Worm (Caenorhabditis elegans) whole organism, young adult: ENCODE data around the gene twk-10.

Experiments
- B0261.1 ChIP-seq: sonication (generic microtip); optimal IDR thresholded peaks from 2 replicates; lab custom pipeline; 2016; ENCODE audit warnings: mild to moderate bottlenecking, missing genetic modification characterization, moderate library complexity, missing compliant biosample characterization
- B0336.3 ChIP-seq: fragments of 200-800 bp; sonication (Bioruptor generic); IDR thresholded peaks from 2 replicates; pipeline ENCODE4 v1.3.6; 2022; ENCODE audit warnings: missing genetic modification characterization, missing compliant biosample characterization
- F23B12.7 ChIP-seq: sonication (generic microtip); optimal IDR thresholded peaks from 2 replicates; lab custom pipeline; 2017; ENCODE audit warnings: missing genetic modification characterization, mild to moderate bottlenecking, missing compliant biosample characterization, antibody characterized with exemption, moderate library complexity; ENCODE audit not compliant: insufficient read depth
- F37B4.10 ChIP-seq: fragments of 200-800 bp; sonication (Bioruptor generic); IDR thresholded peaks from 2 replicates; pipeline ENCODE4 v1.3.6; 2022; ENCODE audit warnings: missing genetic modification characterization, missing compliant biosample characterization
- K11D2.4 ChIP-seq: fragments of 200-800 bp; sonication (Bioruptor generic); IDR thresholded peaks from 2 replicates; pipeline ENCODE4 v1.3.6; 2022; ENCODE audit warnings: missing genetic modification reagents, missing genetic modification characterization, missing compliant biosample characterization
- K12H6.12 ChIP-seq: fragments of 200-800 bp; sonication (Bioruptor generic); optimal IDR thresholded peaks from 2 replicates; lab custom pipeline; 2018; ENCODE audit warnings: mild to moderate bottlenecking, missing genetic modification characterization, missing compliant biosample characterization
- Y95B8A.8 ChIP-seq: fragments of 200-800 bp; sonication (Bioruptor generic); IDR thresholded peaks from 2 replicates; pipeline ENCODE4 v1.3.6; 2022; ENCODE audit warnings: missing genetic modification reagents, missing genetic modification characterization, missing compliant biosample characterization
- attf-5 ChIP-seq: fragments of 200-800 bp; sonication (Bioruptor generic); optimal IDR thresholded peaks from 2 replicates; lab custom pipeline; 2018; ENCODE audit warnings: mild to moderate bottlenecking, missing genetic modification characterization, missing compliant biosample characterization
- bed-2 ChIP-seq: fragments of 200-800 bp; sonication (Bioruptor generic); IDR thresholded peaks from 2 replicates; pipeline ENCODE4 v1.3.6; 2022; ENCODE audit warnings: missing genetic modification reagents, missing genetic modification characterization, missing compliant biosample characterization
- ceh-100 ChIP-seq: fragments of 200-800 bp; sonication (Bioruptor generic); IDR thresholded peaks from 2 replicates; pipeline ENCODE4 v1.3.6; 2022; ENCODE audit warnings: missing genetic modification reagents, missing genetic modification characterization, missing compliant biosample characterization
- ceh-40 ChIP-seq: fragments of 200-800 bp; sonication (Bioruptor generic); IDR thresholded peaks from 2 replicates; pipeline ENCODE4 v1.3.6; 2022; ENCODE audit warnings: missing genetic modification characterization, missing compliant biosample characterization
- ceh-58 ChIP-seq: fragments of 200-800 bp; sonication (Bioruptor generic); IDR thresholded peaks from 2 replicates; pipeline ENCODE4 v1.3.6; 2022; ENCODE audit warnings: missing genetic modification characterization, missing compliant biosample characterization
- dox-1 ChIP-seq: fragments of 200-800 bp; sonication (Bioruptor generic); IDR thresholded peaks from 2 replicates; pipeline ENCODE4 v1.3.6; 2022; ENCODE audit warnings: missing genetic modification reagents, missing genetic modification characterization, missing compliant biosample characterization
- egl-18 ChIP-seq: fragments of 200-800 bp; sonication (Bioruptor generic); IDR thresholded peaks from 2 replicates; pipeline ENCODE4 v1.3.6; 2022; ENCODE audit warnings: missing genetic modification reagents, missing genetic modification characterization, missing compliant biosample characterization
- gei-17 ChIP-seq: fragments of 200-800 bp; sonication (Bioruptor generic); optimal IDR thresholded peaks from 2 replicates; lab custom pipeline; 2018; ENCODE audit warnings: mild to moderate bottlenecking, missing genetic modification characterization, missing compliant biosample characterization
- hlh-12 ChIP-seq: sonication (generic microtip); optimal IDR thresholded peaks from 2 replicates; lab custom pipeline; 2016; ENCODE audit warnings: missing genetic modification characterization, missing compliant biosample characterization
- hlh-26 ChIP-seq: fragments of 200-800 bp; sonication (Bioruptor generic); conservative IDR thresholded peaks from 2 replicates; pipeline ENCODE4 v1.3.6; 2022; ENCODE audit warnings: missing genetic modification reagents, missing genetic modification characterization, missing compliant biosample characterization
- hmg-1.2 ChIP-seq: fragments of 200-800 bp; sonication (Bioruptor generic); IDR thresholded peaks from 2 replicates; pipeline ENCODE4 v1.3.6; 2022; ENCODE audit warnings: missing genetic modification reagents, missing genetic modification characterization, missing compliant biosample characterization
- hmg-20 ChIP-seq: fragments of 200-800 bp; sonication (Bioruptor generic); IDR thresholded peaks from 2 replicates; pipeline ENCODE4 v1.3.6; 2022; ENCODE audit warnings: missing genetic modification reagents, missing genetic modification characterization, missing compliant biosample characterization
- lag-1 ChIP-seq: fragments of 200-800 bp; sonication (Bioruptor generic); IDR thresholded peaks from 2 replicates; pipeline ENCODE4 v1.3.6; 2022; ENCODE audit warnings: missing genetic modification reagents, missing genetic modification characterization, missing compliant biosample characterization
- lin-26 ChIP-seq: fragments of 200-800 bp; sonication (Bioruptor generic); IDR thresholded peaks from 2 replicates; pipeline ENCODE4 v1.3.6; 2022; ENCODE audit warnings: missing genetic modification reagents, missing genetic modification characterization, missing compliant biosample characterization
- lin-35 ChIP-seq, 3 experiments: fragments of 150-350 bp in 2 of 3; sonication (generic microtip) in 1 of 3; optimal IDR thresholded peaks; 2 replicates each; lab custom pipeline; 2014 to 2018; ENCODE audit warnings: missing biosample characterization in 3 of 3, missing genetic modification characterization in 3 of 3, missing genetic modification reagents in 3 of 3
- lin-40 ChIP-seq: sonication (generic microtip); optimal IDR thresholded peaks from 2 replicates; lab custom pipeline; 2016; ENCODE audit warnings: missing genetic modification characterization, mild to moderate bottlenecking, missing compliant biosample characterization, missing genotype, missing genetic modification reagents
- lsl-1 ChIP-seq: fragments of 200-800 bp; sonication (Bioruptor generic); optimal IDR thresholded peaks from 2 replicates; lab custom pipeline; 2018; ENCODE audit warnings: mild to moderate bottlenecking, missing genetic modification characterization, moderate library complexity, missing compliant biosample characterization
- lsy-27 ChIP-seq: sonication (generic microtip); optimal IDR thresholded peaks from 2 replicates; lab custom pipeline; 2017; ENCODE audit warnings: missing genetic modification characterization, mild to moderate bottlenecking, missing compliant biosample characterization, antibody characterized with exemption, missing genotype, borderline replicate concordance; ENCODE audit not compliant: insufficient read depth
- madf-6 ChIP-seq: fragments of 200-800 bp; sonication (Bioruptor generic); IDR thresholded peaks from 2 replicates; pipeline ENCODE4 v1.3.6; 2022; ENCODE audit warnings: missing genetic modification reagents, missing genetic modification characterization, missing compliant biosample characterization
- mel-28 ChIP-seq: sonication (generic microtip); optimal IDR thresholded peaks from 2 replicates; lab custom pipeline; 2016; ENCODE audit warnings: borderline replicate concordance, mild to moderate bottlenecking, missing genetic modification characterization, missing compliant biosample characterization
- mxl-1 ChIP-seq: sonication (generic microtip); optimal IDR thresholded peaks from 2 replicates; lab custom pipeline; 2016; ENCODE audit warnings: missing genetic modification characterization, missing compliant biosample characterization
- nfya-1 ChIP-seq: sonication (generic microtip); optimal IDR thresholded peaks from 2 replicates; lab custom pipeline; 2017; ENCODE audit warnings: antibody characterized with exemption, missing compliant biosample characterization, missing genetic modification characterization, borderline replicate concordance; ENCODE audit not compliant: insufficient read depth
- nfya-2 ChIP-seq: fragments of 200-800 bp; sonication (Bioruptor generic); IDR thresholded peaks from 2 replicates; pipeline ENCODE4 v1.3.6; 2022; ENCODE audit warnings: missing genetic modification reagents, missing genetic modification characterization, missing compliant biosample characterization
- nfyb-1 ChIP-seq: fragments of 200-800 bp; sonication (Bioruptor generic); IDR thresholded peaks from 2 replicates; pipeline ENCODE4 v1.3.6; 2022; ENCODE audit warnings: missing genetic modification reagents, missing genetic modification characterization, missing compliant biosample characterization
- nhr-179 ChIP-seq: sonication (generic microtip); optimal IDR thresholded peaks from 2 replicates; lab custom pipeline; 2016; ENCODE audit warnings: mild to moderate bottlenecking, missing genetic modification characterization, missing compliant biosample characterization
- nhr-90 ChIP-seq: sonication (generic microtip); optimal IDR thresholded peaks from 2 replicates; lab custom pipeline; 2016; ENCODE audit warnings: missing genotype, mild to moderate bottlenecking, missing genetic modification characterization, missing compliant biosample characterization
- pha-4 ChIP-seq: fragments of 150-350 bp; sonication (generic microtip); optimal IDR thresholded peaks from 2 replicates; lab custom pipeline; 2014; ENCODE audit warnings: missing biosample characterization, missing genetic modification reagents, missing genetic modification characterization
- rpc-1 ChIP-seq, 2 experiments: fragments of 150-350 bp in 1 of 2; sonication (generic microtip) in 1 of 2; optimal IDR thresholded peaks; 2 replicates each; lab custom pipeline; 2014 to 2018; ENCODE audit warnings: missing biosample characterization in 1 of 2, missing genetic modification characterization in 1 of 2, missing genetic modification reagents in 1 of 2, missing genotype in 1 of 2
- snpc-1.3 ChIP-seq: sonication (generic microtip); optimal IDR thresholded peaks from 2 replicates; lab custom pipeline; 2017; ENCODE audit warnings: missing genetic modification characterization, mild to moderate bottlenecking, missing compliant biosample characterization, antibody characterized with exemption, moderate library complexity, missing genotype, missing genetic modification reagents; ENCODE audit not compliant: insufficient read depth
- snpc-3.4 ChIP-seq: sonication (generic microtip); optimal IDR thresholded peaks from 2 replicates; lab custom pipeline; 2017; ENCODE audit warnings: missing genetic modification characterization, mild to moderate bottlenecking, missing compliant biosample characterization, antibody characterized with exemption, moderate library complexity, missing genotype, missing genetic modification reagents
- tbp1 ChIP-seq: fragments of 200-800 bp; sonication (Bioruptor generic); optimal IDR thresholded peaks from 2 replicates; lab custom pipeline; 2018; ENCODE audit warnings: mild to moderate bottlenecking, missing genetic modification characterization, missing compliant biosample characterization
- tlf-1 ChIP-seq: fragments of 200-800 bp; sonication (Bioruptor generic); optimal IDR thresholded peaks from 2 replicates; lab custom pipeline; 2018; ENCODE audit warnings: mild to moderate bottlenecking, missing genetic modification characterization, missing compliant biosample characterization
- unc-62 ChIP-seq: fragments of 150-350 bp; optimal IDR thresholded peaks from 2 replicates; lab custom pipeline; 2014; ENCODE audit warnings: missing biosample characterization, missing genetic modification reagents, missing genetic modification characterization
- zfh-2 ChIP-seq: fragments of 200-800 bp; sonication (Bioruptor generic); conservative IDR thresholded peaks from 2 replicates; pipeline ENCODE4 v1.3.6; 2022; ENCODE audit warnings: missing genetic modification reagents, missing genetic modification characterization, missing compliant biosample characterization
- zim-3 ChIP-seq: sonication (generic microtip); optimal IDR thresholded peaks from 2 replicates; lab custom pipeline; 2017; ENCODE audit warnings: mild to moderate bottlenecking, missing genetic modification characterization, moderate library complexity, missing compliant biosample characterization
- ztf-26 ChIP-seq: sonication (generic microtip); optimal IDR thresholded peaks from 2 replicates; lab custom pipeline; 2017; ENCODE audit warnings: missing genetic modification characterization, missing compliant biosample characterization
- ztf-28 ChIP-seq: fragments of 200-800 bp; sonication (Bioruptor generic); IDR thresholded peaks from 2 replicates; pipeline ENCODE4 v1.3.6; 2022; ENCODE audit warnings: missing genetic modification reagents, missing genetic modification characterization, missing compliant biosample characterization
- ztf-6 ChIP-seq: fragments of 200-800 bp; sonication (Bioruptor generic); IDR thresholded peaks from 2 replicates; pipeline ENCODE4 v1.3.6; 2022; ENCODE audit warnings: missing genetic modification reagents, missing genetic modification characterization, missing compliant biosample characterization

twk-10 gene

DNA sequence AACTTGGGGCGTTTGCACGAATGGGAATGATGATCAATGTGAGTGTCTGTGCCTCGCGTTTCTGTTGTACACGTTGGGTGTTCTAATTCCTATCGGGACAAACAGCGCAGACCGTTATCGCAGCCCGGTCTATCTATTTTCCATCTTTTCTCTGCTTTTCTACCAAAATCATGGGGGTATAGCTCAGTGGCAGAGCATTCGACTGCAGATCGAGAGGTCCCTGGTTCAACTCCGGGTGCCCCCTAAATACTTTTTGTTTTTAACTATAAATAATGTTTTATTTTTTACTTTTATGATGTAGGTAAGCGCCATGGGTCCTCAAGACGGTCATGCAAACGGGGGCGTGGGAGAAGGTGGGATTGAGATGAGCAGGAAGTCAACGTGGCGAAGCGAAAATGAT is 7.4 kb downstream of the twk-10 start (continued):
- TF ChIP-seq F37B4.10 (GFP tag; lab: Robert Waterston, UW) (0 out of 2 replicates have a peak, but pooled peaks have one; percentile 69), gei-17 (no peak), nfya-2 (GFP tag; lab: Robert Waterston, UW) (no peak), ztf-6 (GFP tag; lab: Robert Waterston, UW) (no peak), attf-5 (GFP tag; lab: Kevin White, UChicago) (peak; percentile 76), zfh-2 (GFP tag; lab: Robert Waterston, UW) (no peak), hlh-26 (no peak), hmg-1.2 (GFP tag; lab: Robert Waterston, UW) (peak; percentile 65), mel-28 (no peak), snpc-1.3 (peak; percentile 73), Y95B8A.8 (GFP tag; lab: Robert Waterston, UW) (0 out of 2 replicates have a peak, but pooled peaks have one; percentile 37), lin-35 (GFP tag; optimal IDR thresholded peaks at IDR 0.05; lab: Kevin White, UChicago) (no peak), lag-1 (GFP tag; lab: Robert Waterston, UW) (no peak), lsl-1 (GFP tag; lab: Kevin White, UChicago) (peak; percentile 43), ztf-26 (tag; lab: Kevin White, UChicago) (peak; percentile 24), B0336.3 (GFP tag; lab: Robert Waterston, UW) (no peak), lin-26 (peak; percentile 94), lsy-27 (tag; lab: Kevin White, UChicago) (no peak), ceh-40 (GFP tag; lab: Robert Waterston, UW) (no peak), tlf-1 (GFP tag; lab: Kevin White, UChicago) (no peak), nfyb-1 (GFP tag; lab: Robert Waterston, UW) (no peak), lin-40 (tag; lab: Kevin White, UChicago) (no peak), bed-2 (GFP tag; lab: Robert Waterston, UW) (no peak), pha-4 (tag; lab: Kevin White, UChicago) (no peak), madf-6 (GFP tag; lab: Robert Waterston, UW) (no peak; the same call in 1 of the 2 replicates), snpc-3.4 (tag; lab: Kevin White, UChicago) (peak; percentile 40), nhr-90 (tag; lab: Kevin White, UChicago) (peak; percentile 89), hmg-20 (no peak), B0261.1 (tag; lab: Kevin White, UChicago) (peak; percentile 77), dox-1 (no peak), rpc-1 (optimal IDR thresholded peaks at IDR 0.05; lab: Kevin White, UChicago) (peak; percentile 86), rpc-1 (tag; optimal IDR thresholded peaks at IDR 0.05; lab: Kevin White, UChicago) (peak; percentile 92), tbp1 (GFP tag; lab: Kevin White, UChicago) (peak; percentile 87), ceh-100 (peak; percentile 49; the same call in 1 of the 2 replicates), nhr-179 (tag; lab: Kevin White, UChicago) (no peak), K12H6.12 (tag; lab: Kevin White, UChicago) (no peak), mxl-1 (peak; percentile 52), ceh-58 (GFP tag; lab: Robert Waterston, UW) (no peak), nfya-1 (tag; lab: Kevin White, UChicago) (no peak), K11D2.4 (GFP tag; lab: Robert Waterston, UW) (no peak), egl-18 (GFP tag; lab: Robert Waterston, UW) (no peak), zim-3 (tag; lab: Kevin White, UChicago) (peak; percentile 45), F23B12.7 (tag; lab: Kevin White, UChicago) (peak; percentile 57), hlh-12 (tag; lab: Kevin White, UChicago) (no peak), unc-62 (GFP tag; lab: Kevin White, UChicago) (no peak), ztf-28 (GFP tag; lab: Robert Waterston, UW) (no peak)
